Worm (Caenorhabditis elegans): ENCODE measurements around the gene R05G6.3.
A peak's percentile ranks its signal among the peaks of the same experiment; 100 is the strongest.

R05G6.3 gene

ce11 chrIV:7486201-7486947 is 30.0 kb upstream of the R05G6.3 start, which contains the start of the genes his-61 and his-62:
Gene his-61, minus strand, starts transcription at chrIV:7486217.
Gene his-62, plus strand, starts transcription at chrIV:7486545.
- no peak for TF ChIP-seq pag-3 (tag; optimal IDR thresholded peaks at IDR 0.05; ENCODE audit: borderline replicate concordance)
- TF ChIP-seq ceh-14 (tag; optimal IDR thresholded peaks at IDR 0.05) = peak; percentile 38
- TF ChIP-seq syd-9 (tag; optimal IDR thresholded peaks at IDR 0.05) = peak; percentile 2
- TF ChIP-seq ceh-31 (tag; optimal IDR thresholded peaks at IDR 0.05) = peak; percentile 95
- TF ChIP-seq ttx-3 (tag; optimal IDR thresholded peaks at IDR 0.05) = no peak
- TF ChIP-seq C08G9.2 (tag; optimal IDR thresholded peaks at IDR 0.05) = peak; percentile 57
- TF ChIP-seq fkh-6 (tag; optimal IDR thresholded peaks at IDR 0.05) = no peak
- TF ChIP-seq nfya-1 (tag; optimal IDR thresholded peaks at IDR 0.05) = peak; percentile 81
- peak; percentile 43 for TF ChIP-seq unc-42 (tag; optimal IDR thresholded peaks at IDR 0.05)
- TF ChIP-seq unc-55 (GFP tag; optimal IDR thresholded peaks at IDR 0.05) = peak; percentile 80
- peak; percentile 67 for TF ChIP-seq ref-2 (tag; optimal IDR thresholded peaks at IDR 0.05)
- no peak for TF ChIP-seq Y22D7AL.16 (tag; optimal IDR thresholded peaks at IDR 0.05)
- peak; percentile 39 for TF ChIP-seq dmd-4 (tag; optimal IDR thresholded peaks at IDR 0.05; ENCODE audit: borderline replicate concordance)
- TF ChIP-seq ceh-2 (tag; optimal IDR thresholded peaks at IDR 0.05) = peak; percentile 60
- TF ChIP-seq ceh-22 (tag; optimal IDR thresholded peaks at IDR 0.05) = no peak
- TF ChIP-seq pros-1 (tag; optimal IDR thresholded peaks at IDR 0.05) = peak; percentile 78
- TF ChIP-seq ceh-19 (GFP tag; optimal IDR thresholded peaks at IDR 0.05) = peak; percentile 40
- no peak for TF ChIP-seq C38D4.7 (GFP tag; optimal IDR thresholded peaks at IDR 0.05)
- TF ChIP-seq dve-1 (tag; optimal IDR thresholded peaks at IDR 0.05) = peak; percentile 90
- no peak for TF ChIP-seq K09A11.1 (tag; optimal IDR thresholded peaks at IDR 0.05; ENCODE audit: insufficient read depth)
- TF ChIP-seq ahr-1 (tag; optimal IDR thresholded peaks at IDR 0.05) = peak; percentile 38
- TF ChIP-seq hlh-6 (tag; optimal IDR thresholded peaks at IDR 0.05) = peak; percentile 36
- peak; percentile 65 for TF ChIP-seq unc-86 (tag; optimal IDR thresholded peaks at IDR 0.05)
- peak; percentile 15 for TF ChIP-seq ceh-6 (GFP tag; optimal IDR thresholded peaks at IDR 0.05)
- TF ChIP-seq rnt-1 (tag; optimal IDR thresholded peaks at IDR 0.05) = peak; percentile 65
- TF ChIP-seq elt-2 (tag; optimal IDR thresholded peaks at IDR 0.05) = peak; percentile 71
- peak; percentile 44 for TF ChIP-seq ztf-16 (tag; optimal IDR thresholded peaks at IDR 0.05)
- TF ChIP-seq npax-4 (tag; optimal IDR thresholded peaks at IDR 0.05) = no peak
- peak; percentile 43 for TF ChIP-seq ceh-18 (tag; optimal IDR thresholded peaks at IDR 0.05)
- peak; percentile 88 for TF ChIP-seq tbx-2 (tag; optimal IDR thresholded peaks at IDR 0.05)
- TF ChIP-seq tbx-7 (tag; optimal IDR thresholded peaks at IDR 0.05) = peak; percentile 69
- no peak for TF ChIP-seq ama-1 (optimal IDR thresholded peaks at IDR 0.05)
- peak; percentile 66; the same call in 1 of the 2 replicates for TF ChIP-seq ceh-45 (GFP tag; IDR thresholded peaks at IDR 0.05)
- peak; percentile 94 for TF ChIP-seq ceh-34 (tag; optimal IDR thresholded peaks at IDR 0.05)
- peak; percentile 90 for TF ChIP-seq sox-2 (GFP tag; IDR thresholded peaks at IDR 0.05)
- TF ChIP-seq madf-2 (tag; optimal IDR thresholded peaks at IDR 0.05) = peak; percentile 46
- peak; percentile 61 for TF ChIP-seq ets-4 (tag; optimal IDR thresholded peaks at IDR 0.05)
- TF ChIP-seq lim-6 (tag; optimal IDR thresholded peaks at IDR 0.05) = no peak
- peak; percentile 50 for TF ChIP-seq sdc-2 (tag; optimal IDR thresholded peaks at IDR 0.05)
- TF ChIP-seq pax-1 (tag; optimal IDR thresholded peaks at IDR 0.05) = peak; percentile 89

- peak; percentile 83 for TF ChIP-seq ref-2 (tag; optimal IDR thresholded peaks at IDR 0.05)
- TF ChIP-seq pros-1 (tag; optimal IDR thresholded peaks at IDR 0.05) = peak; percentile 31
- no peak for TF ChIP-seq fax-1 (tag; optimal IDR thresholded peaks at IDR 0.05)
- peak; percentile 16 for TF ChIP-seq ztf-16 (tag; optimal IDR thresholded peaks at IDR 0.05)
- no peak for TF ChIP-seq sox-4 (tag; optimal IDR thresholded peaks at IDR 0.05)
- peak; percentile 25 for TF ChIP-seq hlh-30 (tag; optimal IDR thresholded peaks at IDR 0.05; ENCODE audit: insufficient read depth)
- no peak for TF ChIP-seq zip-5 (tag; optimal IDR thresholded peaks at IDR 0.05)
- peak; percentile 90 for TF ChIP-seq ama-1 (optimal IDR thresholded peaks at IDR 0.05)
- no peak for TF ChIP-seq dve-1 (tag; optimal IDR thresholded peaks at IDR 0.05)
- TF ChIP-seq sdc-2 (tag; optimal IDR thresholded peaks at IDR 0.05) = peak; percentile 57
- TF ChIP-seq ceh-22 (tag; optimal IDR thresholded peaks at IDR 0.05) = peak; percentile 24
- TF ChIP-seq nfya-1 (tag; optimal IDR thresholded peaks at IDR 0.05) = peak; percentile 33
- TF ChIP-seq ceh-34 (tag; optimal IDR thresholded peaks at IDR 0.05) = peak; percentile 77
- TF ChIP-seq tbx-2 (tag; optimal IDR thresholded peaks at IDR 0.05) = peak; percentile 76
- peak; percentile 0 for TF ChIP-seq ceh-6 (GFP tag; optimal IDR thresholded peaks at IDR 0.05)
- peak; percentile 19 for TF ChIP-seq tbx-7 (tag; optimal IDR thresholded peaks at IDR 0.05)
- TF ChIP-seq elt-2 (tag; optimal IDR thresholded peaks at IDR 0.05) = peak; percentile 16
- peak; percentile 77 for TF ChIP-seq ceh-31 (tag; optimal IDR thresholded peaks at IDR 0.05)
These were observed 28.5 kb upstream of the R05G6.3 start, which contains the start of the genes his-60 and his-59 for ce11 chrIV:7487554-7488456. Gene his-60, minus strand, starts transcription at chrIV:7487992. Gene his-59, plus strand, starts transcription at chrIV:7488249.

Measured in whole organism, late embryonic.